Worm (Caenorhabditis elegans) whole organism, L3 larva: ENCODE data around the gene ugt-62.

Source experiments
- ceh-16 ChIP-seq: sonication (generic microtip); optimal IDR thresholded peaks from 2 replicates; lab custom pipeline; 2017; ENCODE audit warnings: missing biosample characterization, missing genetic modification characterization
- nhr-28 ChIP-seq: fragments of 150-350 bp; optimal IDR thresholded peaks from 2 replicates; lab custom pipeline; 2014; ENCODE audit warnings: missing biosample characterization, missing genetic modification characterization

DNA sequence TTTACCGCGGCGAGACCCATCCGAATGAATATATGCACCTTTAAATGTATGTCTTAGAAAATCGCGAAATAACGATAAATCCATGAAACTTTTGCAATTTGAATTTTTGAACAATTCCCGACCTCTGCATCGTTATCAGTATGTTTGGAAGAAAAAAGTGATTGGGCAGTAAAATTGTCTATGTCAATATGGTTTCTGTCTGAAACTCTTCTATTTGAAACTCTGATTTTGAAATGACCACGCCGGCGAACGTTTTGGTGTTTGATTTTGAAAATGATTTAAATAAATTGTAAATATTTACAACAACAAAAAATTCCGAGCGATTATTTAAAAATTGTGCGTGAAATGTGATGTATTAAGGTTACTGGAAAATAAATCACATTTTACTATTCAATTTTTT lies 20.9 kb upstream of the ugt-62 start:
- TF ChIP-seq ceh-16 (tag; lab: Kevin White, UChicago) (no peak), nhr-28 (tag; lab: Kevin White, UChicago) (no peak)
